Worm (Caenorhabditis elegans) whole organism, mixed stage, embryonic: ENCODE measurements around the gene egg-2.

ENCODE experiments used
- M03D4.4 ChIP-seq: sonication (generic microtip); optimal IDR thresholded peaks from 2 replicates; lab custom pipeline; 2017; ENCODE audit warnings: mild to moderate bottlenecking, missing genetic modification characterization, missing compliant biosample characterization
- bed-3 ChIP-seq: fragments of 200-800 bp; sonication (Bioruptor generic); optimal IDR thresholded peaks from 3 replicates; lab custom pipeline; 2018; ENCODE audit warnings: mild to moderate bottlenecking, missing genetic modification characterization, moderate library complexity, missing compliant biosample characterization
- blmp-1 ChIP-seq: fragments of 150-350 bp; optimal IDR thresholded peaks from 2 replicates; lab custom pipeline; 2014; ENCODE audit warnings: missing biosample characterization, missing genetic modification characterization
- ceh-39 ChIP-seq: fragments of 150-350 bp; optimal IDR thresholded peaks from 2 replicates; lab custom pipeline; 2014; ENCODE audit warnings: missing biosample characterization, missing genetic modification characterization
- ceh-83 ChIP-seq: fragments of 200-800 bp; sonication (Bioruptor generic); optimal IDR thresholded peaks from 2 replicates; lab custom pipeline; 2018; ENCODE audit warnings: mild to moderate bottlenecking, missing genetic modification characterization, missing compliant biosample characterization
- ces-1 ChIP-seq: fragments of 150-350 bp; optimal IDR thresholded peaks from 2 replicates; lab custom pipeline; 2014; ENCODE audit warnings: missing biosample characterization, missing genetic modification reagents, missing genetic modification characterization
- cnd-1 ChIP-seq: fragments of 200-800 bp; sonication (Bioruptor generic); optimal IDR thresholded peaks from 2 replicates; lab custom pipeline; 2018; ENCODE audit warnings: mild to moderate bottlenecking, missing genetic modification characterization, missing compliant biosample characterization
- drap-1 ChIP-seq: fragments of 200-800 bp; sonication (Bioruptor generic); optimal IDR thresholded peaks from 3 replicates; lab custom pipeline; 2018; ENCODE audit warnings: mild to moderate bottlenecking, missing genetic modification characterization, missing compliant biosample characterization
- elt-1 ChIP-seq: sonication (generic microtip); optimal IDR thresholded peaks from 2 replicates; lab custom pipeline; 2017; ENCODE audit warnings: missing genetic modification characterization, mild to moderate bottlenecking, missing compliant biosample characterization, antibody characterized with exemption, moderate library complexity, borderline replicate concordance; ENCODE audit not compliant: insufficient read depth
- elt-3 ChIP-seq: fragments of 150-350 bp; optimal IDR thresholded peaks from 2 replicates; lab custom pipeline; 2014; ENCODE audit warnings: missing biosample characterization, missing genetic modification characterization
- flh-1 ChIP-seq: fragments of 200-800 bp; sonication (Bioruptor generic); optimal IDR thresholded peaks from 2 replicates; lab custom pipeline; 2018; ENCODE audit warnings: mild to moderate bottlenecking, missing genetic modification characterization, moderate library complexity, missing compliant biosample characterization
- ham-2 ChIP-seq: fragments of 200-800 bp; sonication (Bioruptor generic); optimal IDR thresholded peaks from 2 replicates; lab custom pipeline; 2018; ENCODE audit warnings: mild to moderate bottlenecking, missing genetic modification characterization, missing compliant biosample characterization
- hlh-1 ChIP-seq: fragments of 150-350 bp; optimal IDR thresholded peaks from 2 replicates; lab custom pipeline; 2014; ENCODE audit warnings: missing biosample characterization, missing genetic modification reagents, missing genetic modification characterization
- lin-13 ChIP-seq: fragments of 150-350 bp; optimal IDR thresholded peaks from 2 replicates; lab custom pipeline; 2014; ENCODE audit warnings: missing biosample characterization, missing genetic modification characterization
- lsy-2 ChIP-seq: fragments of 150-350 bp; optimal IDR thresholded peaks from 2 replicates; lab custom pipeline; 2014; ENCODE audit warnings: missing biosample characterization, missing genetic modification characterization
- mep-1 ChIP-seq: fragments of 150-350 bp; optimal IDR thresholded peaks from 2 replicates; lab custom pipeline; 2017; ENCODE audit warnings: missing biosample characterization, missing genetic modification reagents, missing genetic modification characterization, inconsistent platforms
- mls-2 ChIP-seq: sonication (generic microtip); optimal IDR thresholded peaks from 2 replicates; lab custom pipeline; 2016; ENCODE audit warnings: mild to moderate bottlenecking, missing genetic modification characterization, moderate library complexity, missing compliant biosample characterization
- nhr-12 ChIP-seq: fragments of 150-350 bp; optimal IDR thresholded peaks from 2 replicates; lab custom pipeline; 2014; ENCODE audit warnings: missing biosample characterization, missing genetic modification characterization
- nhr-2 ChIP-seq: fragments of 150-350 bp; optimal IDR thresholded peaks from 2 replicates; lab custom pipeline; 2014; ENCODE audit warnings: missing biosample characterization, missing genetic modification characterization
- nhr-237 ChIP-seq: fragments of 150-350 bp; optimal IDR thresholded peaks from 2 replicates; lab custom pipeline; 2014; ENCODE audit warnings: missing biosample characterization, missing genetic modification characterization
- nhr-28 ChIP-seq: fragments of 150-350 bp; optimal IDR thresholded peaks from 2 replicates; lab custom pipeline; 2014; ENCODE audit warnings: missing biosample characterization, missing genetic modification characterization
- nhr-76 ChIP-seq: sonication (generic microtip); optimal IDR thresholded peaks from 2 replicates; lab custom pipeline; 2017; ENCODE audit warnings: missing biosample characterization, missing genetic modification characterization
- pha-4 ChIP-seq: fragments of 150-350 bp; optimal IDR thresholded peaks from 2 replicates; lab custom pipeline; 2018; ENCODE audit warnings: missing biosample characterization, missing genetic modification reagents, missing genetic modification characterization
- sem-2 ChIP-seq: fragments of 200-800 bp; sonication (Bioruptor generic); optimal IDR thresholded peaks from 2 replicates; lab custom pipeline; 2018; ENCODE audit warnings: mild to moderate bottlenecking, missing genetic modification characterization, missing compliant biosample characterization
- snpc-4 ChIP-seq: fragments of 150-350 bp; optimal IDR thresholded peaks from 2 replicates; lab custom pipeline; 2014; ENCODE audit warnings: missing biosample characterization, missing genetic modification characterization
- sptf-1 ChIP-seq: sonication (generic microtip); optimal IDR thresholded peaks from 2 replicates; lab custom pipeline; 2017; ENCODE audit warnings: mild to moderate bottlenecking, missing genetic modification characterization, moderate library complexity, missing compliant biosample characterization
- tbx-8 ChIP-seq: fragments of 200-800 bp; sonication (Bioruptor generic); optimal IDR thresholded peaks from 2 replicates; lab custom pipeline; 2018; ENCODE audit warnings: mild to moderate bottlenecking, missing genetic modification characterization, moderate library complexity, missing compliant biosample characterization
- unc-120 ChIP-seq: sonication (generic microtip); optimal IDR thresholded peaks from 2 replicates; lab custom pipeline; 2017; ENCODE audit warnings: missing genetic modification characterization, missing compliant biosample characterization; ENCODE audit not compliant: poor library complexity, severe bottlenecking
- unc-39 ChIP-seq: fragments of 150-350 bp; optimal IDR thresholded peaks from 2 replicates; lab custom pipeline; 2014; ENCODE audit warnings: missing biosample characterization, missing genetic modification characterization

Gene egg-2

ce11 chrIII:7021156-7021637 lies 39.2 kb downstream of the egg-2 start, which contains the start of gene rfl-1:
TSS of gene rfl-1 (plus strand) at chrIII:7021206.
- peak; percentile 81 for TF ChIP-seq ces-1 (GFP tag; lab: Kevin White, UChicago)
- TF ChIP-seq bed-3 (GFP tag; lab: Kevin White, UChicago): no peak
- peak; percentile 11 for TF ChIP-seq pha-4 (tag; lab: Kevin White, UChicago)
- TF ChIP-seq lsy-2 (tag; lab: Kevin White, UChicago): peak; percentile 70
- TF ChIP-seq hlh-1 (tag; lab: Kevin White, UChicago): peak; percentile 24
- peak; percentile 26 for TF ChIP-seq ceh-39
- TF ChIP-seq sem-2 (GFP tag; lab: Kevin White, UChicago): no peak
- TF ChIP-seq, all 35 proteins: peak for 5

ce11 chrIII:7020500-7020899 lies 39.9 kb downstream of the egg-2 start, which contains the start of gene col-8:
TSS of gene col-8 (minus strand) at chrIII:7020600.
- no peak for TF ChIP-seq nhr-76
- TF ChIP-seq ham-2: no peak
- no peak for TF ChIP-seq elt-1
- no peak for TF ChIP-seq mep-1 (tag; lab: Kevin White, UChicago)
- TF ChIP-seq tbx-8 (GFP tag; lab: Kevin White, UChicago): no peak
- TF ChIP-seq, all 35 proteins: peak for 0

DNA sequence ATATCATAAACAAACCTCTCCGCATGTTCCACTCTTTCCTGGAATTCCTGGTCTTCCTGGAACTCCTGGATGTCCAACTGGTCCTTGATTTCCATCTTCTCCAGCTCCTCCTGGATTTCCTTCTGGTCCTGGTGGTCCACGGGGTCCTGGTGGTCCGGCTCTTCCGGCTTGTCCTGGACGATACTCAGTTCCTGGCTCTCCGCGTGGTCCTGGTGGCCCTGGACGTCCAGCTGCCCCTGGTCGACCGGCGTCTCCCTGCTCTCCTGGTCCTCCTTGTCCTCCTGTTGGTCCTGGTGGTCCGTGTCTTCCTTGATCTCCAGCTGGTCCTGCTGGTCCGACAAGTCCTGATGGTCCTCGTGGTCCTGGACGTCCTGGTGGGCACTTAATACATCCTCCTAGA lies 40.7 kb downstream of the egg-2 start:
- no peak for TF ChIP-seq ceh-83 (GFP tag; lab: Kevin White, UChicago)
- TF ChIP-seq mls-2 (tag; lab: Kevin White, UChicago): no peak
- TF ChIP-seq snpc-4: no peak
- TF ChIP-seq nhr-2 (tag; lab: Kevin White, UChicago): no peak
- TF ChIP-seq cnd-1 (tag; lab: Kevin White, UChicago): no peak
- TF ChIP-seq hlh-1 (tag; lab: Kevin White, UChicago): no peak
- TF ChIP-seq ces-1 (GFP tag; lab: Kevin White, UChicago): no peak
- no peak for TF ChIP-seq tbx-8 (GFP tag; lab: Kevin White, UChicago)
- TF ChIP-seq nhr-12 (tag; lab: Kevin White, UChicago): no peak
- TF ChIP-seq flh-1 (GFP tag; lab: Kevin White, UChicago): no peak
- TF ChIP-seq nhr-237 (tag; lab: Kevin White, UChicago): no peak
- TF ChIP-seq blmp-1 (tag; lab: Kevin White, UChicago): no peak
- TF ChIP-seq ham-2: no peak
- no peak for TF ChIP-seq bed-3 (GFP tag; lab: Kevin White, UChicago)
- no peak for TF ChIP-seq unc-39
- TF ChIP-seq elt-1: no peak
- TF ChIP-seq lin-13: no peak
- no peak for TF ChIP-seq unc-120 (tag; lab: Kevin White, UChicago)

ce11 chrIII:7013764-7014163 lies 46.6 kb downstream of the egg-2 start:
- TF ChIP-seq nhr-28 (tag; lab: Kevin White, UChicago): no peak
- TF ChIP-seq tbx-8 (GFP tag; lab: Kevin White, UChicago): no peak
- no peak for TF ChIP-seq pha-4 (tag; lab: Kevin White, UChicago)
- no peak for TF ChIP-seq mep-1 (tag; lab: Kevin White, UChicago)

DNA sequence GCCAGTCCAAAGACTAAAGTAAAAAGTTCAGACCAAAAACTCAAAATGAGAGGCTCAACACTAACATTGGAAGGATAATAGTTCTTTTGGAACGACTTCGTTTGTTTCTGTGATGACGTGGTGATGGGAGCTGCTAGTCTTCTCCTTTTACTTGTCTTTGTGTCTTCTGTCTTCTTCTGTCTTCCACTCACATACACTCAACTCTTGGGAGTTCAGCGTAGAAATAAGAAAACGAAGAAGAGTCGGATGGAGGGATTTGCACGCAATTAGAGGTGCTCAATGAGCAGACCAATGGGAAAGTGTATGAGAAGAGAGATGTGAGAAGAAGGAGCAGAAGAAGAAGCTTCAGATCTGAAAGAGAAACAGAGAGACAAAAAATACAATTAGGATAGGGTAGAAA lies 48.3 kb downstream of the egg-2 start:
- TF ChIP-seq blmp-1 (tag; lab: Kevin White, UChicago): no peak
- peak; percentile 33 for TF ChIP-seq ces-1 (GFP tag; lab: Kevin White, UChicago)

DNA sequence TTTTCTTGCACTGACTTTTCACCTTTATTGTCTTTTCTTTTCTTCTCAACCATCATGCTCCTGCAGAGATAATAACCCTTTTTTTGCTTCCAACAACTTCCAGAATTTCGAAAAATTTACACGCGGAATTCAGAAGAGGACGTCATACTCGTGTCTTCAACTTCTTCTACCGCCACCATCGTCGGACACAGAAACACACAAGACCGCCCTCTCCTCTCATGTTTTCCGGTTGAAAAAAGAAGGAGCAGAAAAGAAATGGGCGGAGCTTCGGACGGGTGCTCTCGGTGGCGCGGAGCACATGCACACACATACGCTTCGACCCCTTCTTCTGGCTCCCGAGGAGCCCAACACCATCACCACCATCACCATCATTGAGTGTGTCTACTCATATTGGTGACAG lies 51.5 kb downstream of the egg-2 start, which contains the start of gene lgc-38:
TSS of gene lgc-38 (plus strand) at position 301 of the 400 bp plus-strand sequence.
- no peak for TF ChIP-seq mep-1 (tag; lab: Kevin White, UChicago)
- TF ChIP-seq ceh-83 (GFP tag; lab: Kevin White, UChicago): no peak
- TF ChIP-seq drap-1 (GFP tag; lab: Kevin White, UChicago): no peak
- TF ChIP-seq elt-3 (tag; lab: Kevin White, UChicago): no peak
- TF ChIP-seq hlh-1 (tag; lab: Kevin White, UChicago): no peak
- no peak for TF ChIP-seq lsy-2 (tag; lab: Kevin White, UChicago)
- no peak for TF ChIP-seq nhr-2 (tag; lab: Kevin White, UChicago)
- no peak for TF ChIP-seq mls-2 (tag; lab: Kevin White, UChicago)
- no peak for TF ChIP-seq ham-2
- no peak for TF ChIP-seq sptf-1 (tag; lab: Kevin White, UChicago)
- no peak for TF ChIP-seq M03D4.4 (tag; lab: Kevin White, UChicago)
- TF ChIP-seq, all 35 proteins: peak for 0
